Fruit fly (Drosophila melanogaster) whole organism, embryonic: ENCODE data around the gene Nrx-IV.

ENCODE experiments used
- Ada2b ChIP-seq: fragments of 200-800 bp; sonication (Bioruptor generic); IDR thresholded peaks from 2 replicates; pipeline ENCODE4 v1.3.6; 2022; ENCODE audit warnings: missing biosample characterization, missing genetic modification characterization
- Aef1 ChIP-seq: fragments of 200-800 bp; sonication (Bioruptor generic); IDR thresholded peaks from 3 replicates; pipeline ENCODE4 v1.3.6; 2022; ENCODE audit warnings: missing biosample characterization, missing genetic modification characterization
- Asciz ChIP-seq: fragments of 200-800 bp; sonication (Bioruptor generic); optimal IDR thresholded peaks from 2 replicates; lab custom pipeline; 2017; ENCODE audit warnings: missing biosample characterization, mild to moderate bottlenecking, missing genetic modification characterization, missing genetic modification reagents
- Atf3 ChIP-seq: fragments of 200-800 bp; sonication (Bioruptor generic); optimal IDR thresholded peaks from 3 replicates; lab custom pipeline; 2016; ENCODE audit warnings: missing biosample characterization, missing genetic modification characterization
- BEAF-32 ChIP-seq: fragments of 200-800 bp; sonication (Bioruptor generic); optimal IDR thresholded peaks from 3 replicates; lab custom pipeline; 2017; ENCODE audit warnings: missing biosample characterization, missing genetic modification characterization, mild to moderate bottlenecking, moderate library complexity, missing genetic modification reagents
- CG11093 ChIP-seq: fragments of 200-800 bp; sonication (Bioruptor generic); IDR thresholded peaks from 3 replicates; pipeline ENCODE4 v1.3.6; 2022; ENCODE audit warnings: missing biosample characterization, missing genetic modification characterization
- CG12155 ChIP-seq: fragments of 200-800 bp; sonication (Bioruptor generic); optimal IDR thresholded peaks from 3 replicates; lab custom pipeline; 2016; ENCODE audit warnings: missing biosample characterization, missing genetic modification characterization
- CG13775 ChIP-seq: fragments of 200-800 bp; sonication (Bioruptor generic); optimal IDR thresholded peaks from 3 replicates; lab custom pipeline; 2017; ENCODE audit warnings: missing biosample characterization, mild to moderate bottlenecking, missing genetic modification characterization
- CG15011 ChIP-seq: fragments of 200-800 bp; sonication (Bioruptor generic); optimal IDR thresholded peaks from 3 replicates; lab custom pipeline; 2018; ENCODE audit warnings: missing biosample characterization, mild to moderate bottlenecking, missing genetic modification characterization
- CG1603 ChIP-seq: fragments of 200-800 bp; sonication (Bioruptor generic); optimal IDR thresholded peaks from 2 replicates; lab custom pipeline; 2019; ENCODE audit warnings: missing biosample characterization, mild to moderate bottlenecking, missing genetic modification characterization, moderate library complexity
- CG17328 ChIP-seq: fragments of 200-800 bp; sonication (Bioruptor generic); IDR thresholded peaks from 2 replicates; pipeline ENCODE4 v1.3.6; 2022; ENCODE audit warnings: missing biosample characterization, missing genetic modification characterization
- CG3281 ChIP-seq: fragments of 200-800 bp; sonication (Bioruptor generic); optimal IDR thresholded peaks from 3 replicates; lab custom pipeline; 2017; ENCODE audit warnings: missing biosample characterization, mild to moderate bottlenecking, missing genetic modification characterization
- CG34376 ChIP-seq: fragments of 200-800 bp; sonication (Bioruptor generic); optimal IDR thresholded peaks from 2 replicates; lab custom pipeline; 2018; ENCODE audit warnings: missing biosample characterization, mild to moderate bottlenecking, missing genetic modification characterization
- CG6813 ChIP-seq: fragments of 200-800 bp; sonication (Bioruptor generic); optimal IDR thresholded peaks from 2 replicates; lab custom pipeline; 2017; ENCODE audit warnings: missing biosample characterization, missing genetic modification characterization, mild to moderate bottlenecking, moderate library complexity, missing genetic modification reagents
- CG7786 ChIP-seq: fragments of 200-800 bp; sonication (Bioruptor generic); optimal IDR thresholded peaks from 2 replicates; lab custom pipeline; 2016; ENCODE audit warnings: missing biosample characterization, missing genetic modification characterization
- CG8924 ChIP-seq: fragments of 200-800 bp; optimal IDR thresholded peaks from 3 replicates; lab custom pipeline; 2019; ENCODE audit warnings: missing biosample characterization, mild to moderate bottlenecking, missing genetic modification characterization, moderate library complexity
- CG9817 ChIP-seq: fragments of 200-800 bp; sonication (Bioruptor generic); optimal IDR thresholded peaks from 2 replicates; lab custom pipeline; 2018; ENCODE audit warnings: missing biosample characterization, mild to moderate bottlenecking, missing genetic modification characterization, moderate library complexity
- Doc3 ChIP-seq: fragments of 200-800 bp; sonication (Bioruptor generic); IDR thresholded peaks from 3 replicates; pipeline ENCODE4 v1.3.6; 2022; ENCODE audit warnings: missing biosample characterization, missing genetic modification characterization; ENCODE audit not compliant: partially characterized antibody
- Fer1 ChIP-seq: fragments of 200-800 bp; sonication (Bioruptor generic); optimal IDR thresholded peaks from 2 replicates; lab custom pipeline; 2017; ENCODE audit warnings: missing biosample characterization, mild to moderate bottlenecking, missing genetic modification characterization
- Hr51 ChIP-seq, 2 experiments: fragments of 200-800 bp; sonication (Bioruptor generic); optimal IDR thresholded peaks; 2 replicates in 1 of 2; 3 replicates in 1 of 2; lab custom pipeline; 2016 to 2018; ENCODE audit warnings: missing biosample characterization in 2 of 2, missing genetic modification characterization in 2 of 2, mild to moderate bottlenecking in 1 of 2, moderate library complexity in 1 of 2
- Kr ChIP-seq: fragments of 200-800 bp; sonication (Bioruptor generic); optimal IDR thresholded peaks from 2 replicates; lab custom pipeline; 2017; ENCODE audit warnings: missing biosample characterization, mild to moderate bottlenecking, missing genetic modification characterization
- MBD-R2 ChIP-seq: fragments of 200-800 bp; sonication (Bioruptor generic); IDR thresholded peaks from 2 replicates; pipeline ENCODE4 v1.3.6; 2022; ENCODE audit warnings: missing biosample characterization, missing genetic modification characterization
- Med ChIP-seq: fragments of 200-800 bp; sonication (Bioruptor generic); peaks from one replicate; lab custom pipeline; 2016; ENCODE audit warnings: missing biosample characterization, missing genetic modification characterization, mild to moderate bottlenecking, inconsistent platforms, moderate library complexity
- Nf-YB ChIP-seq: fragments of 200-800 bp; sonication (Bioruptor generic); optimal IDR thresholded peaks from 3 replicates; lab custom pipeline; 2019; ENCODE audit warnings: missing biosample characterization, mild to moderate bottlenecking, missing genetic modification characterization, moderate library complexity
- NfI ChIP-seq: fragments of 200-800 bp; sonication (Bioruptor generic); optimal IDR thresholded peaks from 3 replicates; lab custom pipeline; 2018; ENCODE audit warnings: missing biosample characterization, mild to moderate bottlenecking, missing genetic modification characterization, moderate library complexity
- Ptx1 ChIP-seq: fragments of 200-800 bp; sonication (Bioruptor generic); IDR thresholded peaks from 2 replicates; pipeline ENCODE4 v1.3.6; 2022; ENCODE audit warnings: missing biosample characterization, missing genetic modification characterization
- Trl ChIP-seq, 3 experiments: fragments of >200 bp in 2 of 3; fragments of 200-800 bp in 1 of 3; sonication (Bioruptor generic) in 1 of 3; optimal IDR thresholded peaks; 2 replicates in 1 of 3; 3 replicates in 2 of 3; lab custom pipeline; 2016 to 2017; ENCODE audit warnings: missing biosample characterization in 1 of 3, missing genetic modification characterization in 1 of 3
- ac ChIP-seq: fragments of 200-800 bp; sonication (Bioruptor generic); optimal IDR thresholded peaks from 3 replicates; lab custom pipeline; 2017; ENCODE audit warnings: missing biosample characterization, mild to moderate bottlenecking, missing genetic modification characterization
- ase ChIP-seq: fragments of 200-800 bp; sonication (Bioruptor generic); IDR thresholded peaks from 3 replicates; pipeline ENCODE4 v1.3.6; 2022; ENCODE audit warnings: missing biosample characterization, missing genetic modification characterization
- bbx ChIP-seq: fragments of 200-800 bp; sonication (Bioruptor generic); IDR thresholded peaks from 2 replicates; pipeline ENCODE4 v1.3.6; 2022; ENCODE audit warnings: missing biosample characterization, missing genetic modification characterization; ENCODE audit not compliant: partially characterized antibody
- bsh ChIP-seq, 2 experiments: fragments of 200-800 bp; sonication (Bioruptor generic); optimal IDR thresholded peaks; 2 replicates each; lab custom pipeline; 2017 to 2018; ENCODE audit warnings: mild to moderate bottlenecking in 2 of 2, missing biosample characterization in 2 of 2, missing genetic modification characterization in 2 of 2, moderate library complexity in 1 of 2
- ci ChIP-seq: fragments of 200-800 bp; sonication (Bioruptor generic); IDR thresholded peaks from 3 replicates; pipeline ENCODE4 v1.3.6; 2022; ENCODE audit warnings: missing biosample characterization, missing genetic modification characterization
- danr ChIP-seq: fragments of 200-800 bp; sonication (Bioruptor generic); IDR thresholded peaks from 2 replicates; pipeline ENCODE4 v1.3.6; 2022; ENCODE audit warnings: missing biosample characterization, missing genetic modification characterization
- fd3F ChIP-seq: fragments of 200-800 bp; sonication (Bioruptor generic); optimal IDR thresholded peaks from 2 replicates; lab custom pipeline; 2018; ENCODE audit warnings: missing biosample characterization, mild to moderate bottlenecking, missing genetic modification characterization, moderate library complexity
- fd96Cb ChIP-seq: fragments of 200-800 bp; sonication (Bioruptor generic); optimal IDR thresholded peaks from 2 replicates; lab custom pipeline; 2018; ENCODE audit warnings: missing biosample characterization, mild to moderate bottlenecking, missing genetic modification characterization, moderate library complexity
- fu2 ChIP-seq: fragments of 200-800 bp; sonication (Bioruptor generic); optimal IDR thresholded peaks from 2 replicates; lab custom pipeline; 2016; ENCODE audit warnings: missing biosample characterization, missing genetic modification characterization
- gfzf ChIP-seq: fragments of 200-800 bp; sonication (Bioruptor generic); optimal IDR thresholded peaks from 2 replicates; lab custom pipeline; 2016; ENCODE audit warnings: missing biosample characterization, mild to moderate bottlenecking, missing genetic modification characterization, moderate library complexity
- ham ChIP-seq: fragments of 200-800 bp; sonication (Bioruptor generic); IDR thresholded peaks from 2 replicates; pipeline ENCODE4 v1.3.6; 2022; ENCODE audit warnings: missing biosample characterization, missing genetic modification characterization
- hth ChIP-seq: fragments of >200 bp; optimal IDR thresholded peaks from 2 replicates; lab custom pipeline; 2017; ENCODE audit warnings: inconsistent platforms
- jing ChIP-seq: fragments of 200-800 bp; sonication (Bioruptor generic); optimal IDR thresholded peaks from 2 replicates; lab custom pipeline; 2018; ENCODE audit warnings: missing biosample characterization, mild to moderate bottlenecking, missing genetic modification characterization
- ken ChIP-seq: fragments of 200-800 bp; sonication (Bioruptor generic); IDR thresholded peaks from 3 replicates; pipeline ENCODE4 v1.3.6; 2022; ENCODE audit warnings: missing biosample characterization, missing genetic modification characterization
- luna ChIP-seq: fragments of 200-800 bp; sonication (Bioruptor generic); optimal IDR thresholded peaks from 2 replicates; lab custom pipeline; 2016; ENCODE audit warnings: missing biosample characterization, missing genetic modification characterization
- mam ChIP-seq: fragments of 200-800 bp; sonication (Bioruptor generic); optimal IDR thresholded peaks from 3 replicates; lab custom pipeline; 2016; ENCODE audit warnings: missing biosample characterization, missing genetic modification characterization
- psq ChIP-seq: fragments of 200-800 bp; sonication (Bioruptor generic); optimal IDR thresholded peaks from 2 replicates; lab custom pipeline; 2017; ENCODE audit warnings: missing biosample characterization, missing genetic modification characterization
- pzg ChIP-seq: fragments of 200-800 bp; sonication (Bioruptor generic); optimal IDR thresholded peaks from 3 replicates; lab custom pipeline; 2018; ENCODE audit warnings: missing biosample characterization, mild to moderate bottlenecking, missing genetic modification characterization, moderate library complexity
- ssp ChIP-seq: fragments of 200-800 bp; sonication (Bioruptor generic); IDR thresholded peaks from 2 replicates; pipeline ENCODE4 v1.3.6; 2022; ENCODE audit warnings: missing biosample characterization, missing genetic modification characterization
- zen ChIP-seq: fragments of 200-800 bp; sonication (Bioruptor generic); optimal IDR thresholded peaks from 3 replicates; lab custom pipeline; 2018; ENCODE audit warnings: missing biosample characterization, mild to moderate bottlenecking, missing genetic modification characterization, moderate library complexity

Nrx-IV gene

dm6 chr3L:12139232-12139698, 7.1 kb upstream of the Nrx-IV start (continued):
- TF ChIP-seq ham (no peak), luna (GFP tag; lab: Kevin White, UChicago) (no peak), fd3F (GFP tag; lab: Kevin White, UChicago) (peak; percentile 31), CG6813 (no peak), Aef1 (GFP tag; lab: Robert Waterston, UW) (no peak), Atf3 (GFP tag; lab: Kevin White, UChicago) (no peak), jing (GFP tag; lab: Kevin White, UChicago) (no peak), ase (GFP tag; lab: Robert Waterston, UW) (no peak), fu2 (GFP tag; lab: Kevin White, UChicago) (no peak), Med (GFP tag; lab: Kevin White, UChicago) (peak; percentile 92), CG17328 (GFP tag; lab: Robert Waterston, UW) (0 out of 2 replicates have a peak, but pooled peaks have one; percentile 26), Hr51 (GFP tag; optimal IDR thresholded peaks at IDR 0.05; lab: Kevin White, UChicago) (peak in 1 of 2 experiments; percentile 60), ken (GFP tag; lab: Robert Waterston, UW) (no peak; the same call in 2 of the 3 replicates), bsh (GFP tag; optimal IDR thresholded peaks at IDR 0.05; lab: Kevin White, UChicago) (peak in 1 of 2 experiments; percentile 36), CG8924 (tag; lab: Kevin White, UChicago) (peak; percentile 56), Ptx1 (GFP tag; lab: Robert Waterston, UW) (peak; percentile 62), ac (GFP tag; lab: Kevin White, UChicago) (no peak), fd96Cb (peak; percentile 36), danr (GFP tag; lab: Robert Waterston, UW) (no peak), hth (lab: Kevin White, UChicago) (no peak), CG15011 (GFP tag; lab: Kevin White, UChicago) (no peak), Fer1 (GFP tag; lab: Kevin White, UChicago) (peak; percentile 57), CG34376 (peak; percentile 11), Ada2b (GFP tag; lab: Robert Waterston, UW) (peak; percentile 11; the same call in 1 of the 2 replicates), Kr (no peak)

- peak; percentile 76 for TF ChIP-seq psq (GFP tag; lab: Kevin White, UChicago)
- TF ChIP-seq Nf-YB: no peak
- TF ChIP-seq CG12155: peak; percentile 85
- TF ChIP-seq Doc3 (GFP tag; lab: Robert Waterston, UW): 0 out of 3 replicates have a peak, but pooled peaks have one; percentile 17
- peak; percentile 35; the same call in 1 of the 2 replicates for TF ChIP-seq bbx
- TF ChIP-seq zen (tag; lab: Kevin White, UChicago): no peak
- peak; percentile 64 to 68 for TF ChIP-seq Trl (optimal IDR thresholded peaks at IDR 0.05; lab: Kevin White, UChicago)
- no peak for TF ChIP-seq Trl (GFP tag; optimal IDR thresholded peaks at IDR 0.05; lab: Kevin White, UChicago)
These were observed 651 bp downstream of the Nrx-IV start for dm6 chr3L:12146970-12147369.

dm6 chr3L:12149024-12149423, 2.7 kb downstream of the Nrx-IV start, which contains the start of gene CG32099:
TSS of gene CG32099 (plus strand) at chr3L:12149273.
- TF ChIP-seq luna (GFP tag; lab: Kevin White, UChicago) (no peak), gfzf (GFP tag; lab: Kevin White, UChicago) (peak; percentile 60), Asciz (no peak), ssp (GFP tag; lab: Robert Waterston, UW) (no peak), CG11093 (GFP tag; lab: Robert Waterston, UW) (no peak), ci (GFP tag; lab: Robert Waterston, UW) (no peak), CG7786 (GFP tag; lab: Kevin White, UChicago) (no peak), CG3281 (no peak), CG1603 (tag; lab: Kevin White, UChicago) (no peak), CG13775 (no peak), MBD-R2 (GFP tag; lab: Robert Waterston, UW) (peak; percentile 47; the same call in 1 of the 2 replicates), BEAF-32 (peak; percentile 7), CG9817 (tag; lab: Kevin White, UChicago) (no peak), mam (GFP tag; lab: Kevin White, UChicago) (no peak), pzg (peak; percentile 29), NfI (GFP tag; lab: Kevin White, UChicago) (no peak)
